Worm (Caenorhabditis elegans) whole organism, dauer: Measurements from ENCODE around the gene gcy-18.

ENCODE experiments used
- unc-62 ChIP-seq: sonication (generic microtip); optimal IDR thresholded peaks from 2 replicates; lab custom pipeline; 2017; ENCODE audit warnings: missing biosample characterization, missing genetic modification reagents, missing genetic modification characterization

The gcy-18 gene

ce11 chrIV:12859797-12860196, at the start of gene gcy-18:
Gene gcy-18 (plus strand): TSS chrIV:12860097.
- no peak for TF ChIP-seq unc-62 (GFP tag; lab: Kevin White, UChicago)

ce11 chrIV:12811554-12811953, 48.3 kb upstream of the gcy-18 start:
- no peak for TF ChIP-seq unc-62 (GFP tag; lab: Kevin White, UChicago)

ce11 chrIV:12813822-12814221, 46.1 kb upstream of the gcy-18 start:
- no peak for TF ChIP-seq unc-62 (GFP tag; lab: Kevin White, UChicago)

- no peak for TF ChIP-seq unc-62 (GFP tag; lab: Kevin White, UChicago)
These were observed 43.3 kb upstream of the gcy-18 start for ce11 chrIV:12816636-12817035.

ce11 chrIV:12817539-12817938, 42.4 kb upstream of the gcy-18 start:
- TF ChIP-seq unc-62 (GFP tag; lab: Kevin White, UChicago) = no peak

- TF ChIP-seq unc-62 (GFP tag; lab: Kevin White, UChicago) = no peak
These were observed 34.6 kb upstream of the gcy-18 start, which contains the start of gene M02B1.4 for ce11 chrIV:12825304-12825703. Gene M02B1.4 (minus strand): TSS chrIV:12825312.

- TF ChIP-seq unc-62 (GFP tag; lab: Kevin White, UChicago) = no peak
These were observed 29.0 kb upstream of the gcy-18 start for ce11 chrIV:12830829-12831392.

- no peak for TF ChIP-seq unc-62 (GFP tag; lab: Kevin White, UChicago)
These were observed 28.0 kb upstream of the gcy-18 start for ce11 chrIV:12831609-12832500.

ce11 chrIV:12833698-12834416, 26.0 kb upstream of the gcy-18 start:
- no peak for TF ChIP-seq unc-62 (GFP tag; lab: Kevin White, UChicago)

ce11 chrIV:12834417-12834731, 25.5 kb upstream of the gcy-18 start:
- no peak for TF ChIP-seq unc-62 (GFP tag; lab: Kevin White, UChicago)

- TF ChIP-seq unc-62 (GFP tag; lab: Kevin White, UChicago) = no peak
These were observed 24.5 kb upstream of the gcy-18 start for ce11 chrIV:12835363-12835762.

ce11 chrIV:12836208-12836607, 23.7 kb upstream of the gcy-18 start, which contains the start of gene M02B1.3:
Gene M02B1.3 (plus strand): TSS chrIV:12836508.
- no peak for TF ChIP-seq unc-62 (GFP tag; lab: Kevin White, UChicago)

ce11 chrIV:12840348-12840747, 19.5 kb upstream of the gcy-18 start:
- TF ChIP-seq unc-62 (GFP tag; lab: Kevin White, UChicago) = no peak

ce11 chrIV:12840873-12841272, 19.0 kb upstream of the gcy-18 start:
- TF ChIP-seq unc-62 (GFP tag; lab: Kevin White, UChicago) = no peak

- TF ChIP-seq unc-62 (GFP tag; lab: Kevin White, UChicago) = no peak
These were observed 17.8 kb upstream of the gcy-18 start for ce11 chrIV:12842121-12842520.

ce11 chrIV:12842895-12843294, 17.0 kb upstream of the gcy-18 start:
- no peak for TF ChIP-seq unc-62 (GFP tag; lab: Kevin White, UChicago)
